Fruit fly (Drosophila melanogaster): ENCODE measurements around the gene peg.

The peg gene

DNA sequence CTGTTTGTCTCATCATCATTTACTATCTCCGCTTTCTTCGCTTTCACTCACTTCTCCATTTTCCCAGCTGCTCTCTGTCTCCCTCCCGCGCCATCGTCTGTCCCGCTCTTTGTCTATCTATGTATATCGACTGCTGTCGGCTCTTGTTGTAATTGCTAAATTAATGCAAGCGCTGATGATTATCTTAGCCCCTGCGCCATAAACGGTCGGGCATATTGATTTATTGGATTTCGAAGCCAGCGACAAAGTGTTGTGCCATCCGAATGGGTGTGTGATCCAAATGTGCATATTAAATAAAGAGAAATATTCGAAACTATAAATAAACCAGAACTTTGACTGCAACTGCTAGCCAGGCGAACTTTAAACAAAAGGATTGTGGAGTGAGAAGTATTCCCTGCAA, 33.6 kb downstream of the peg start:
- TF ChIP-seq Blimp-1 (GFP tag; optimal IDR thresholded peaks at IDR 0.05) (no peak), svp (GFP tag) (no peak), acj6 (GFP tag; optimal IDR thresholded peaks at IDR 0.05) (no peak), Eip93F (GFP tag; optimal IDR thresholded peaks at IDR 0.05) (no peak), dac (GFP tag; optimal IDR thresholded peaks at IDR 0.05) (no peak), salr (GFP tag; optimal IDR thresholded peaks at IDR 0.05) (no peak), Eip75B (GFP tag; optimal IDR thresholded peaks at IDR 0.05) (no peak), topi (GFP tag; optimal IDR thresholded peaks at IDR 0.05) (no peak), CG11762 (GFP tag; optimal IDR thresholded peaks at IDR 0.05; ENCODE audit: insufficient read depth) (no peak), CG11902 (GFP tag; optimal IDR thresholded peaks at IDR 0.05) (no peak), pdm3 (GFP tag; optimal IDR thresholded peaks at IDR 0.05) (no peak), Hr4 (GFP tag; optimal IDR thresholded peaks at IDR 0.05) (no peak)

DNA sequence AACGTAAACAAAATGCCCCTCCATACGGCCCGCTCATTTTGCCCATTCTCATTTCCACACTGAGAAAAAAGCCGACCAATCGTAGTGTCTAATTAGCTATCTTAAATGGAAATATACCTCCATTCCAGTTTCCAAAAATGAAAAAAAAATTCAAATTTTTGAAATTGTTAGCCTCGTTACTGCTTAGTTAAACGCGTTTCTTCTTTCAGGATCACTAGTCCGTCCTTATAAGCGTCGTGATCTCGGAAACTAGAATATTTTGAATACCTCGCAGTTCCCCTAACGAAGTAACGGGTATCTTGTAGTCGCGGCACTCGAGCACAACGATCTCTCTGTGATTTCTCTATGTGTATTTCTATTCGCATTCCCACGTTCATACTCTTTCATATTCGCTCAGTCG, 34.3 kb downstream of the peg start:
- peak; percentile 31 for TF ChIP-seq OdsH (GFP tag; optimal IDR thresholded peaks at IDR 0.05)
- TF ChIP-seq acj6 (GFP tag; optimal IDR thresholded peaks at IDR 0.05): no peak
- no peak for TF ChIP-seq Lpt (GFP tag; optimal IDR thresholded peaks at IDR 0.05)
- no peak for TF ChIP-seq CG6276 (GFP tag; optimal IDR thresholded peaks at IDR 0.05)
- peak; percentile 14 for TF ChIP-seq Eip75B (GFP tag; optimal IDR thresholded peaks at IDR 0.05)
- no peak for TF ChIP-seq vri (GFP tag; optimal IDR thresholded peaks at IDR 0.05)
- TF ChIP-seq CG32006 (GFP tag; optimal IDR thresholded peaks at IDR 0.05): peak; percentile 66
- no peak for TF ChIP-seq Sox102F (GFP tag; optimal IDR thresholded peaks at IDR 0.05)
- no peak for TF ChIP-seq CG8319 (GFP tag; optimal IDR thresholded peaks at IDR 0.05)
- no peak for TF ChIP-seq spab (GFP tag; optimal IDR thresholded peaks at IDR 0.05)
- TF ChIP-seq topi (GFP tag; optimal IDR thresholded peaks at IDR 0.05): no peak
- TF ChIP-seq CG6163 (GFP tag; IDR thresholded peaks at IDR 0.05): no peak
- TF ChIP-seq Eip78C (GFP tag): peak; percentile 65
- TF ChIP-seq fd59A (GFP tag; optimal IDR thresholded peaks at IDR 0.05): no peak
- no peak for TF ChIP-seq CG6808 (GFP tag; optimal IDR thresholded peaks at IDR 0.05)
- no peak for TF ChIP-seq Sox14 (GFP tag; optimal IDR thresholded peaks at IDR 0.05)
- TF ChIP-seq esn (GFP tag; optimal IDR thresholded peaks at IDR 0.05): no peak
- TF ChIP-seq CG11762 (GFP tag; optimal IDR thresholded peaks at IDR 0.05; ENCODE audit: insufficient read depth): no peak
- TF ChIP-seq net (GFP tag; optimal IDR thresholded peaks at IDR 0.05): no peak
- TF ChIP-seq CG3032 (tag; optimal IDR thresholded peaks at IDR 0.05): no peak
- TF ChIP-seq Blimp-1 (GFP tag; optimal IDR thresholded peaks at IDR 0.05): no peak
- TF ChIP-seq svp (GFP tag): peak; percentile 47
- no peak for TF ChIP-seq CG10669 (GFP tag; optimal IDR thresholded peaks at IDR 0.05)
- no peak for TF ChIP-seq CG4318 (GFP tag; optimal IDR thresholded peaks at IDR 0.05)
- TF ChIP-seq CG7368 (GFP tag; optimal IDR thresholded peaks at IDR 0.05): no peak
- TF ChIP-seq Ets96B (tag; optimal IDR thresholded peaks at IDR 0.05): no peak
- TF ChIP-seq CG10631 (GFP tag; optimal IDR thresholded peaks at IDR 0.05): peak; percentile 8
- TF ChIP-seq CG11294 (GFP tag; IDR thresholded peaks at IDR 0.05): peak; percentile 10; the same call in 1 of the 2 replicates
- TF ChIP-seq Gug (GFP tag; IDR thresholded peaks at IDR 0.05): peak; percentile 41; the same call in 1 of the 2 replicates
- TF ChIP-seq CG31627 (GFP tag; optimal IDR thresholded peaks at IDR 0.05): peak; percentile 18
- TF ChIP-seq Smox (GFP tag; optimal IDR thresholded peaks at IDR 0.05): no peak
- peak; percentile 9 for TF ChIP-seq fkh (GFP tag; optimal IDR thresholded peaks at IDR 0.05)
- no peak for TF ChIP-seq fd85E (GFP tag; optimal IDR thresholded peaks at IDR 0.05)
- TF ChIP-seq dac (GFP tag; optimal IDR thresholded peaks at IDR 0.05): peak; percentile 19
- TF ChIP-seq CG1621 (tag; optimal IDR thresholded peaks at IDR 0.05): no peak
- no peak for TF ChIP-seq Met (GFP tag; optimal IDR thresholded peaks at IDR 0.05)
- no peak for TF ChIP-seq Ets21C (GFP tag; optimal IDR thresholded peaks at IDR 0.05)
- TF ChIP-seq CG6792 (GFP tag; optimal IDR thresholded peaks at IDR 0.05): no peak
- TF ChIP-seq Hr38 (GFP tag; optimal IDR thresholded peaks at IDR 0.05): no peak
- no peak for TF ChIP-seq CG6854 (GFP tag; optimal IDR thresholded peaks at IDR 0.05)
- TF ChIP-seq Hr39 (GFP tag; optimal IDR thresholded peaks at IDR 0.05): peak; percentile 5
- TF ChIP-seq CG9139 (GFP tag; optimal IDR thresholded peaks at IDR 0.05): no peak
- no peak for TF ChIP-seq eg (GFP tag; IDR thresholded peaks at IDR 0.05)
- peak; percentile 20 for TF ChIP-seq achi (GFP tag; optimal IDR thresholded peaks at IDR 0.05)
- TF ChIP-seq ss (GFP tag; optimal IDR thresholded peaks at IDR 0.05): no peak
- peak; percentile 16 for TF ChIP-seq pdm3 (GFP tag; optimal IDR thresholded peaks at IDR 0.05)
- TF ChIP-seq CG11902 (GFP tag; optimal IDR thresholded peaks at IDR 0.05): no peak

All from whole organism, prepupa.